Fruit fly (Drosophila melanogaster): ENCODE measurements around the gene 5-HT2A.

Gene 5-HT2A

DNA sequence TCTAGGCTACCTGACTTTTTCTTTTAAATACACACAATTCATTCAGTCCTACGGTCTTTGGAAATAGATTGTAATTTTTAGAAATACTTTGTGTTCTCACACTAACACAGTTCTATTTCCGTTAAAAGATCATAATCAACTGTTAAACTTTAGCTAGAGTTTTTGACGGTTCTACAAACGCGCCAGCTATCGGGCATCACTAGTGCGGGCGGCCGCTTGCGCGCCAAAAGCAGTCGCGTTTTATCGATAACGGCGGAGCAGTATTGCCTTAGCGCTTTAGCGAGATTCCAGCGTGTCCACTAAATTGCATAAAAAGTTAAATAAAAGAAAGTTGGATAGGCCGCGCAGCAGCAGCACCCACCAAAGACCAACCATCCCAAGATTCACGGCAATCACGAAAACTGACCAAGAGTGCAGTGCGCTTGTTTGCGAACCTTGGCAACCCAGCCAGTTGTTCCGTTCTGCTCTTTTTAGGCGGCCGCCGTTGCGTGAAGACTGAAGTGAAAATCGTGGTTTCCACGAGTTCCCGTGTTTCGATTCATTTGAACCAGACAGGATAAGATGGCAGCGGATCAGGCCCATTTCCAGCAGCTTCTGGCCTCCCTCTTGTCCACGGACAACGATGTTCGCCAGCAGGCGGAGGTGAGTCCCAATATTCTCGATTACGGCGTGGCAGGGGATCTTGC, 36.6 kb downstream of the 5-HT2A start, which contains the start of gene Karybeta3 (continued):
- no peak for TF ChIP-seq fd102C (GFP tag; optimal IDR thresholded peaks at IDR 0.05)
- TF ChIP-seq Rfx (GFP tag; IDR thresholded peaks at IDR 0.05) = peak; percentile 85
- TF ChIP-seq CG17186 (GFP tag; optimal IDR thresholded peaks at IDR 0.05) = peak; percentile 97
- no peak for TF ChIP-seq CG1832 (GFP tag; optimal IDR thresholded peaks at IDR 0.05)
- TF ChIP-seq Asciz (GFP tag; optimal IDR thresholded peaks at IDR 0.05) = no peak
- TF ChIP-seq salm (tag; optimal IDR thresholded peaks at IDR 0.05) = peak; percentile 32
- peak; percentile 10 for TF ChIP-seq slou (GFP tag; optimal IDR thresholded peaks at IDR 0.05)
- peak; percentile 88 for TF ChIP-seq CG32532 (GFP tag; IDR thresholded peaks at IDR 0.05)
- TF ChIP-seq shn (GFP tag; optimal IDR thresholded peaks at IDR 0.05) = peak; percentile 79
- TF ChIP-seq Usf (GFP tag; optimal IDR thresholded peaks at IDR 0.05) = no peak
- TF ChIP-seq CG10543 (GFP tag; optimal IDR thresholded peaks at IDR 0.05) = peak; percentile 76
- peak; percentile 69 for TF ChIP-seq nau (GFP tag; optimal IDR thresholded peaks at IDR 0.05)
- peak; percentile 85 for TF ChIP-seq stc (GFP tag; IDR thresholded peaks at IDR 0.05)
- peak; percentile 78 for TF ChIP-seq MESR4 (GFP tag; optimal IDR thresholded peaks at IDR 0.05)
- TF ChIP-seq tx (GFP tag; optimal IDR thresholded peaks at IDR 0.05) = peak; percentile 72
- no peak for TF ChIP-seq Kr (GFP tag; optimal IDR thresholded peaks at IDR 0.05)
- peak; percentile 63 for TF ChIP-seq az2 (GFP tag; optimal IDR thresholded peaks at IDR 0.05)
- TF ChIP-seq ap (GFP tag; IDR thresholded peaks at IDR 0.05) = peak; percentile 36; the same call in 1 of the 2 replicates
- peak; percentile 70 for TF ChIP-seq CG14014 (GFP tag; IDR thresholded peaks at IDR 0.05)
- TF ChIP-seq CG17802 (tag; optimal IDR thresholded peaks at IDR 0.05) = peak; percentile 36
- TF ChIP-seq zfh2 (GFP tag; optimal IDR thresholded peaks at IDR 0.05) = peak; percentile 84
- TF ChIP-seq jing (GFP tag; optimal IDR thresholded peaks at IDR 0.05) = no peak
- TF ChIP-seq ems (GFP tag; optimal IDR thresholded peaks at IDR 0.05) = peak; percentile 83
- TF ChIP-seq Poxn (GFP tag; IDR thresholded peaks at IDR 0.05) = no peak
- peak; percentile 36 for TF ChIP-seq TFAM (GFP tag; optimal IDR thresholded peaks at IDR 0.05)
- TF ChIP-seq CG17568 (GFP tag; optimal IDR thresholded peaks at IDR 0.05) = no peak
- peak; percentile 47 for TF ChIP-seq CG3407 (GFP tag; optimal IDR thresholded peaks at IDR 0.05)
- TF ChIP-seq MBD-R2 (GFP tag; IDR thresholded peaks at IDR 0.05) = peak; percentile 86
- peak; percentile 93 for TF ChIP-seq CG15514 (GFP tag; optimal IDR thresholded peaks at IDR 0.05)
- peak; percentile 62 for TF ChIP-seq Sin3A (optimal IDR thresholded peaks at IDR 0.05)
- TF ChIP-seq CG18619 (GFP tag; optimal IDR thresholded peaks at IDR 0.05) = peak; percentile 49
- TF ChIP-seq gfzf (GFP tag; optimal IDR thresholded peaks at IDR 0.05) = peak; percentile 44
- TF ChIP-seq CG8924 (tag; optimal IDR thresholded peaks at IDR 0.05) = peak; percentile 46
- no peak for TF ChIP-seq corto (GFP tag; optimal IDR thresholded peaks at IDR 0.05)
- peak; percentile 80 for TF ChIP-seq Side (GFP tag; optimal IDR thresholded peaks at IDR 0.05)
- peak; percentile 68 for TF ChIP-seq Rx (GFP tag; IDR thresholded peaks at IDR 0.05)
- peak; percentile 65 for TF ChIP-seq nom (GFP tag; optimal IDR thresholded peaks at IDR 0.05)
- TF ChIP-seq CG6765 (GFP tag; optimal IDR thresholded peaks at IDR 0.05) = peak; percentile 58
- TF ChIP-seq hbn (GFP tag; IDR thresholded peaks at IDR 0.05; ENCODE audit: partially characterized antibody) = peak; percentile 57; the same call in 1 of the 2 replicates
- TF ChIP-seq fd96Cb (tag; optimal IDR thresholded peaks at IDR 0.05) = peak; percentile 28
- peak; percentile 54 for TF ChIP-seq tup (GFP tag; optimal IDR thresholded peaks at IDR 0.05)
- peak; percentile 60 for TF ChIP-seq CG9876 (GFP tag; optimal IDR thresholded peaks at IDR 0.05)
- TF ChIP-seq CG16863 (GFP tag; optimal IDR thresholded peaks at IDR 0.05) = peak; percentile 82
- peak; percentile 68 for TF ChIP-seq Ada2b (GFP tag; IDR thresholded peaks at IDR 0.05)
- TF ChIP-seq CG13287 (GFP tag; IDR thresholded peaks at IDR 0.05; ENCODE audit: partially characterized antibody) = peak; percentile 73
- TF ChIP-seq Blimp-1 (GFP tag; optimal IDR thresholded peaks at IDR 0.05) = no peak
- no peak for TF ChIP-seq cg (GFP tag; optimal IDR thresholded peaks at IDR 0.05)
- peak; percentile 70 to 81 for TF ChIP-seq Pdp1 (GFP tag; optimal IDR thresholded peaks at IDR 0.05)
- TF ChIP-seq run (tag; optimal IDR thresholded peaks at IDR 0.05) = no peak
